Fruit fly (Drosophila melanogaster) whole organism, embryonic: ENCODE data around the gene Cdc7.

ENCODE experiments used
- Awh ChIP-seq: fragments of 200-800 bp; sonication (Bioruptor generic); IDR thresholded peaks from 2 replicates; pipeline ENCODE4, ENCODE4 v1.3.6; 2022; ENCODE audit warnings: missing biosample characterization, missing genetic modification characterization
- Bgb ChIP-seq: fragments of 200-800 bp; sonication (Bioruptor generic); IDR thresholded peaks from 2 replicates; pipeline ENCODE4 v1.3.6; 2022; ENCODE audit warnings: missing biosample characterization, missing genetic modification characterization; ENCODE audit not compliant: partially characterized antibody
- CG10267 ChIP-seq: fragments of 200-800 bp; sonication (Bioruptor generic); optimal IDR thresholded peaks from 2 replicates; lab custom pipeline; 2018; ENCODE audit warnings: missing biosample characterization, mild to moderate bottlenecking, missing genetic modification characterization, moderate library complexity
- CG10959 ChIP-seq: fragments of 200-800 bp; sonication (Bioruptor generic); IDR thresholded peaks from 2 replicates; pipeline ENCODE4 v1.3.6; 2022; ENCODE audit warnings: missing biosample characterization, missing genetic modification characterization
- CG12391 ChIP-seq: fragments of 200-800 bp; sonication (Bioruptor generic); optimal IDR thresholded peaks from 3 replicates; lab custom pipeline; 2018; ENCODE audit warnings: missing biosample characterization, mild to moderate bottlenecking, missing genetic modification characterization, moderate library complexity
- CG12659 ChIP-seq: fragments of 200-800 bp; sonication (Bioruptor generic); optimal IDR thresholded peaks from 3 replicates; lab custom pipeline; 2017; ENCODE audit warnings: mild to moderate bottlenecking, missing biosample characterization, missing genetic modification reagents, missing genetic modification characterization
- CG13287 ChIP-seq: fragments of 200-800 bp; sonication (Bioruptor generic); IDR thresholded peaks from 2 replicates; pipeline ENCODE4 v1.3.6; 2022; ENCODE audit warnings: missing biosample characterization, missing genetic modification characterization; ENCODE audit not compliant: partially characterized antibody
- CG13624 ChIP-seq: fragments of 200-800 bp; sonication (Bioruptor generic); optimal IDR thresholded peaks from 2 replicates; lab custom pipeline; 2016; ENCODE audit warnings: missing biosample characterization, missing genetic modification characterization
- CG14860 ChIP-seq: fragments of 200-800 bp; sonication (Bioruptor generic); IDR thresholded peaks from 3 replicates; pipeline ENCODE4 v1.3.6; 2022; ENCODE audit warnings: missing biosample characterization, missing genetic modification characterization; ENCODE audit not compliant: partially characterized antibody
- CG1603 ChIP-seq: fragments of 200-800 bp; sonication (Bioruptor generic); optimal IDR thresholded peaks from 2 replicates; lab custom pipeline; 2019; ENCODE audit warnings: missing biosample characterization, mild to moderate bottlenecking, missing genetic modification characterization, moderate library complexity
- CG17385 ChIP-seq: fragments of 200-800 bp; sonication (Bioruptor generic); optimal IDR thresholded peaks from 3 replicates; lab custom pipeline; 2018; ENCODE audit warnings: missing biosample characterization, mild to moderate bottlenecking, missing genetic modification characterization
- CG2116 ChIP-seq: fragments of 200-800 bp; sonication (Bioruptor generic); optimal IDR thresholded peaks from 3 replicates; lab custom pipeline; 2018; ENCODE audit warnings: missing biosample characterization, mild to moderate bottlenecking, missing genetic modification characterization
- CG30020 ChIP-seq: fragments of 200-800 bp; optimal IDR thresholded peaks from 2 replicates; lab custom pipeline; 2019; ENCODE audit warnings: missing biosample characterization, mild to moderate bottlenecking, missing genetic modification characterization, moderate library complexity
- CG3726 ChIP-seq: fragments of 200-800 bp; sonication (Bioruptor generic); IDR thresholded peaks from 3 replicates; pipeline ENCODE4, ENCODE4 v1.3.6; 2022; ENCODE audit warnings: missing biosample characterization, missing genetic modification characterization
- CG4282 ChIP-seq: fragments of 200-800 bp; sonication (Bioruptor generic); optimal IDR thresholded peaks from 2 replicates; lab custom pipeline; 2016; ENCODE audit warnings: missing biosample characterization, missing genetic modification characterization
- CG6683 ChIP-seq: fragments of 200-800 bp; sonication (Bioruptor generic); optimal IDR thresholded peaks from 2 replicates; lab custom pipeline; 2017; ENCODE audit warnings: missing biosample characterization, mild to moderate bottlenecking, missing genetic modification characterization, missing genetic modification reagents
- CG9797 ChIP-seq: fragments of 200-800 bp; sonication (Bioruptor generic); optimal IDR thresholded peaks from 3 replicates; lab custom pipeline; 2018; ENCODE audit warnings: missing biosample characterization, mild to moderate bottlenecking, missing genetic modification characterization
- D19B ChIP-seq: fragments of 200-800 bp; sonication (Bioruptor generic); optimal IDR thresholded peaks from 2 replicates; lab custom pipeline; 2017; ENCODE audit warnings: missing biosample characterization, mild to moderate bottlenecking, missing genetic modification characterization
- Ets97D ChIP-seq: fragments of 200-800 bp; sonication (Bioruptor generic); optimal IDR thresholded peaks from 3 replicates; lab custom pipeline; 2016; ENCODE audit warnings: missing biosample characterization, missing genetic modification characterization
- MBD-R2 ChIP-seq: fragments of 200-800 bp; sonication (Bioruptor generic); IDR thresholded peaks from 2 replicates; pipeline ENCODE4 v1.3.6; 2022; ENCODE audit warnings: missing biosample characterization, missing genetic modification characterization
- MESR4 ChIP-seq: fragments of 200-800 bp; sonication (Bioruptor generic); optimal IDR thresholded peaks from 2 replicates; lab custom pipeline; 2018; ENCODE audit warnings: missing biosample characterization, mild to moderate bottlenecking, missing genetic modification characterization, moderate library complexity
- Med ChIP-seq: fragments of 200-800 bp; sonication (Bioruptor generic); peaks from one replicate; lab custom pipeline; 2016; ENCODE audit warnings: missing biosample characterization, missing genetic modification characterization, mild to moderate bottlenecking, inconsistent platforms, moderate library complexity
- Nf-YC ChIP-seq: fragments of 200-800 bp; optimal IDR thresholded peaks from 3 replicates; lab custom pipeline; 2019; ENCODE audit warnings: missing biosample characterization, mild to moderate bottlenecking, missing genetic modification characterization, moderate library complexity
- Scr ChIP-seq: fragments of 200-800 bp; sonication (Bioruptor generic); IDR thresholded peaks from 2 replicates; pipeline ENCODE4 v1.3.6; 2022; ENCODE audit warnings: missing biosample characterization, missing genetic modification characterization; ENCODE audit not compliant: partially characterized antibody
- Six4 ChIP-seq: fragments of 200-800 bp; sonication (Bioruptor generic); optimal IDR thresholded peaks from 2 replicates; lab custom pipeline; 2016; ENCODE audit warnings: missing biosample characterization, missing genetic modification characterization
- Sry-δ ChIP-seq: fragments of 200-800 bp; sonication (Bioruptor generic); optimal IDR thresholded peaks from 2 replicates; lab custom pipeline; 2016; ENCODE audit warnings: missing biosample characterization, missing genetic modification characterization
- TFAM ChIP-seq: fragments of 200-800 bp; sonication (Bioruptor generic); optimal IDR thresholded peaks from 2 replicates; lab custom pipeline; 2017; ENCODE audit warnings: missing biosample characterization, missing genetic modification characterization, inconsistent platforms
- abd-A ChIP-seq: fragments of 200-800 bp; sonication (Bioruptor generic); optimal IDR thresholded peaks from 3 replicates; lab custom pipeline; 2019; ENCODE audit warnings: missing biosample characterization, mild to moderate bottlenecking, missing genetic modification characterization, moderate library complexity
- crp ChIP-seq, 2 experiments: fragments of 200-800 bp; sonication (Bioruptor generic); optimal IDR thresholded peaks; 2 replicates in 1 of 2; 3 replicates in 1 of 2; lab custom pipeline; 2017; ENCODE audit warnings: missing biosample characterization in 2 of 2, missing genetic modification characterization in 2 of 2, mild to moderate bottlenecking in 1 of 2, moderate library complexity in 1 of 2
- danr ChIP-seq: fragments of 200-800 bp; sonication (Bioruptor generic); IDR thresholded peaks from 2 replicates; pipeline ENCODE4 v1.3.6; 2022; ENCODE audit warnings: missing biosample characterization, missing genetic modification characterization
- eve ChIP-seq, 2 experiments: fragments of >200 bp; optimal IDR thresholded peaks; 2 replicates each; lab custom pipeline; 2017; ENCODE audit warnings: missing biosample characterization in 2 of 2, missing genetic modification characterization in 2 of 2
- fd3F ChIP-seq: fragments of 200-800 bp; sonication (Bioruptor generic); optimal IDR thresholded peaks from 2 replicates; lab custom pipeline; 2018; ENCODE audit warnings: missing biosample characterization, mild to moderate bottlenecking, missing genetic modification characterization, moderate library complexity
- gem ChIP-seq: fragments of 200-800 bp; sonication (Bioruptor generic); optimal IDR thresholded peaks from 2 replicates; lab custom pipeline; 2019; ENCODE audit warnings: missing biosample characterization, mild to moderate bottlenecking, missing genetic modification characterization, moderate library complexity
- gfzf ChIP-seq: fragments of 200-800 bp; sonication (Bioruptor generic); optimal IDR thresholded peaks from 2 replicates; lab custom pipeline; 2016; ENCODE audit warnings: missing biosample characterization, mild to moderate bottlenecking, missing genetic modification characterization, moderate library complexity
- oc ChIP-seq: fragments of 200-800 bp; sonication (Bioruptor generic); optimal IDR thresholded peaks from 2 replicates; lab custom pipeline; 2018; ENCODE audit warnings: missing biosample characterization, mild to moderate bottlenecking, missing genetic modification characterization, moderate library complexity
- pb ChIP-seq: fragments of 200-800 bp; sonication (Bioruptor generic); optimal IDR thresholded peaks from 3 replicates; lab custom pipeline; 2016; ENCODE audit warnings: missing biosample characterization, missing genetic modification characterization
- pzg ChIP-seq: fragments of 200-800 bp; sonication (Bioruptor generic); optimal IDR thresholded peaks from 3 replicates; lab custom pipeline; 2018; ENCODE audit warnings: missing biosample characterization, mild to moderate bottlenecking, missing genetic modification characterization, moderate library complexity
- sens ChIP-seq: fragments of 200-800 bp; sonication (Bioruptor generic); peaks from one replicate; lab custom pipeline; 2016; ENCODE audit warnings: missing biosample characterization, missing genetic modification characterization
- sna ChIP-seq: fragments of 200-800 bp; sonication (Bioruptor generic); IDR thresholded peaks from 2 replicates; pipeline ENCODE4 v1.3.6; 2022; ENCODE audit warnings: missing biosample characterization, missing genetic modification characterization; ENCODE audit not compliant: partially characterized antibody
- stwl ChIP-seq: fragments of 200-800 bp; sonication (Bioruptor generic); optimal IDR thresholded peaks from 3 replicates; lab custom pipeline; 2018; ENCODE audit warnings: missing biosample characterization, mild to moderate bottlenecking, missing genetic modification characterization, moderate library complexity
- tap ChIP-seq: fragments of 200-800 bp; optimal IDR thresholded peaks from 3 replicates; lab custom pipeline; 2019; ENCODE audit warnings: missing biosample characterization, mild to moderate bottlenecking, missing genetic modification characterization, moderate library complexity
- twi ChIP-seq: fragments of 200-800 bp; optimal IDR thresholded peaks from 2 replicates; lab custom pipeline; 2019; ENCODE audit warnings: missing biosample characterization, mild to moderate bottlenecking, missing genetic modification characterization, moderate library complexity
- zen ChIP-seq: fragments of 200-800 bp; sonication (Bioruptor generic); optimal IDR thresholded peaks from 3 replicates; lab custom pipeline; 2018; ENCODE audit warnings: missing biosample characterization, mild to moderate bottlenecking, missing genetic modification characterization, moderate library complexity
- zf30C ChIP-seq: fragments of 200-800 bp; sonication (Bioruptor generic); optimal IDR thresholded peaks from 3 replicates; lab custom pipeline; 2018; ENCODE audit warnings: missing biosample characterization, mild to moderate bottlenecking, missing genetic modification characterization

Gene Cdc7

dm6 chrX:6661392-6661837, 7.1 kb downstream of the Cdc7 start, which contains the start of the genes CG3224 and Ctr1A (continued):
- TF ChIP-seq Ets97D (peak; percentile 51), Nf-YC (peak; percentile 3), twi (tag; lab: Kevin White, UChicago) (peak; percentile 72), CG30020 (peak; percentile 18), danr (GFP tag; lab: Robert Waterston, UW) (no peak), CG10267 (tag; lab: Kevin White, UChicago) (peak; percentile 69), TFAM (GFP tag; lab: Kevin White, UChicago) (no peak), D19B (GFP tag; lab: Kevin White, UChicago) (no peak), CG10959 (GFP tag; lab: Robert Waterston, UW) (no peak), CG12659 (GFP tag; lab: Kevin White, UChicago) (peak; percentile 50), CG13624 (peak; percentile 51), CG12391 (tag; lab: Kevin White, UChicago) (peak; percentile 18), zf30C (peak; percentile 23), sens (GFP tag; lab: Kevin White, UChicago) (peak; percentile 32), gem (tag; lab: Kevin White, UChicago) (peak; percentile 5), CG2116 (peak; percentile 55), CG9797 (peak; percentile 69), tap (tag; lab: Kevin White, UChicago) (no peak), pb (no peak), pzg (GFP tag; lab: Kevin White, UChicago) (peak; percentile 59), Bgb (GFP tag; lab: Robert Waterston, UW) (peak; percentile 33; the same call in 1 of the 2 replicates), oc (tag; lab: Kevin White, UChicago) (no peak), sna (GFP tag; lab: Robert Waterston, UW) (peak; percentile 29; the same call in 1 of the 2 replicates), Awh (no peak), CG6683 (GFP tag; lab: Kevin White, UChicago) (no peak), eve (GFP tag; optimal IDR thresholded peaks at IDR 0.05; lab: Kevin White, UChicago) (peak in 1 of 2 experiments; percentile 28), CG17385 (GFP tag; lab: Kevin White, UChicago) (no peak), fd3F (GFP tag; lab: Kevin White, UChicago) (no peak), MESR4 (GFP tag; lab: Kevin White, UChicago) (peak; percentile 28), stwl (tag; lab: Kevin White, UChicago) (peak; percentile 51), abd-A (tag; lab: Kevin White, UChicago) (peak; percentile 62), Med (GFP tag; lab: Kevin White, UChicago) (peak; percentile 74), CG14860 (GFP tag; lab: Robert Waterston, UW) (no peak), CG3726 (GFP tag; lab: Robert Waterston, UW) (no peak), Six4 (GFP tag; lab: Kevin White, UChicago) (no peak), gfzf (GFP tag; lab: Kevin White, UChicago) (peak; percentile 80), CG1603 (tag; lab: Kevin White, UChicago) (peak; percentile 31), Sry-δ (GFP tag; lab: Kevin White, UChicago) (peak; percentile 80), crp (GFP tag; optimal IDR thresholded peaks at IDR 0.05; lab: Kevin White, UChicago) (peak; percentile 51 to 89), CG13287 (GFP tag; lab: Robert Waterston, UW) (peak; percentile 56), CG4282 (GFP tag; lab: Kevin White, UChicago) (no peak), Scr (GFP tag; lab: Robert Waterston, UW) (peak; percentile 45), MBD-R2 (peak; percentile 33; the same call in 1 of the 2 replicates), zen (tag; lab: Kevin White, UChicago) (peak; percentile 22)
